Worm (Caenorhabditis elegans) whole organism, L4/young adult: ENCODE data around the gene adm-4.

Experiments
- W03F9.2 ChIP-seq: fragments of 150-350 bp; optimal IDR thresholded peaks from 2 replicates; lab custom pipeline; 2014; ENCODE audit warnings: missing biosample characterization, missing genetic modification characterization
- him-1 ChIP-seq: sonication (generic microtip); optimal IDR thresholded peaks from 2 replicates; lab custom pipeline; 2016; ENCODE audit warnings: missing genotype, missing genetic modification reagents, missing genetic modification characterization, missing compliant biosample characterization

DNA sequence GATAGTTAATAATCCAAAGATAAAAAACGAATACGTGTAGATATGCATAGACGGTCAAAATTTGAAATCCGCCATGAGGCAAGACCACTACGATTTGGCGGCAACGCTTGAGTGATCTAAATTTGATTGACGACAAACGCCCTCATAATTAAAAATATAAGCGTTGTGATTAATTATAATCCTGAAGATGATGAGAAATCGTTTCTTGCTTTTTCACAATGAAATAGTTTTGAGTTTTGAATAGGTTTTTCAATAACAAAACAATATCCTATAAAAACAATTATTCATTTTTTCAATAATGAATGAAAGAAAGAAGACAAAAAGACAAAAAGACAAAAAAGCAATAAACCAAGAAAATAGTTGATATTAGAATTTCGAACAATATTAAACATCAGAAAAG lies 49.3 kb upstream of the adm-4 start, which contains the start of gene C54D2.6:
- TF ChIP-seq him-1 (tag; lab: Kevin White, UChicago) (no peak), W03F9.2 (no peak)
